Worm (Caenorhabditis elegans) whole organism, L3 larva: ENCODE results near the gene E04F6.9.

Source experiments
- egl-27 ChIP-seq: sonication (generic microtip); optimal IDR thresholded peaks from 4 replicates; lab custom pipeline; 2017; ENCODE audit warnings: missing biosample characterization, missing genetic modification reagents, missing genetic modification characterization
- elt-2 ChIP-seq: sonication (generic microtip); optimal IDR thresholded peaks from 2 replicates; lab custom pipeline; 2016; ENCODE audit warnings: missing genetic modification reagents, mild to moderate bottlenecking, missing genetic modification characterization, missing compliant biosample characterization
- lin-15B ChIP-seq: fragments of 150-350 bp; optimal IDR thresholded peaks from 2 replicates; lab custom pipeline; 2014; ENCODE audit warnings: missing biosample characterization, missing genetic modification characterization
- nhr-11 ChIP-seq: fragments of 150-350 bp; optimal IDR thresholded peaks from 2 replicates; lab custom pipeline; 2014; ENCODE audit warnings: missing biosample characterization, missing genetic modification characterization
- nhr-23 ChIP-seq: fragments of 150-350 bp; optimal IDR thresholded peaks from 2 replicates; lab custom pipeline; 2014; ENCODE audit warnings: missing biosample characterization, missing genetic modification reagents, missing genetic modification characterization
- ztf-11 ChIP-seq: fragments of 150-350 bp; optimal IDR thresholded peaks from 2 replicates; lab custom pipeline; 2014; ENCODE audit warnings: missing biosample characterization, missing genetic modification characterization

- TF ChIP-seq egl-27 (tag; lab: Kevin White, UChicago) (no peak), nhr-23 (no peak), nhr-11 (tag; lab: Kevin White, UChicago) (no peak), elt-2 (no peak), ztf-11 (tag; lab: Kevin White, UChicago) (no peak), lin-15B (tag; lab: Kevin White, UChicago) (no peak)
Observed at ce11 chrII:7224074-7224473, 12.1 kb upstream of the E04F6.9 start.
